Worm (Caenorhabditis elegans) whole organism, L2 larva: ENCODE results near the gene R12B2.3.

Experiments used
- C34F6.9 ChIP-seq: fragments of 150-350 bp; optimal IDR thresholded peaks from 2 replicates; lab custom pipeline; 2014; ENCODE audit warnings: missing biosample characterization, missing genetic modification characterization
- F13H6.1 ChIP-seq: sonication (generic microtip); optimal IDR thresholded peaks from 2 replicates; lab custom pipeline; 2016; ENCODE audit warnings: missing genetic modification characterization, missing compliant biosample characterization
- R02D3.7 ChIP-seq: fragments of 150-350 bp; optimal IDR thresholded peaks from 2 replicates; lab custom pipeline; 2014; ENCODE audit warnings: missing biosample characterization, missing genetic modification characterization
- alr-1 ChIP-seq: fragments of 150-350 bp; optimal IDR thresholded peaks from 2 replicates; lab custom pipeline; 2014; ENCODE audit warnings: missing biosample characterization, missing genetic modification characterization
- ceh-16 ChIP-seq: fragments of 150-350 bp; optimal IDR thresholded peaks from 2 replicates; lab custom pipeline; 2014; ENCODE audit warnings: missing biosample characterization, missing genetic modification characterization
- ceh-82 ChIP-seq: fragments of 150-350 bp; optimal IDR thresholded peaks from 2 replicates; lab custom pipeline; 2014; ENCODE audit warnings: missing biosample characterization, missing genetic modification characterization
- crh-2 ChIP-seq: sonication (generic microtip); optimal IDR thresholded peaks from 2 replicates; lab custom pipeline; 2017; ENCODE audit warnings: missing biosample characterization, missing genetic modification characterization
- egl-27 ChIP-seq: sonication (generic microtip); optimal IDR thresholded peaks from 3 replicates; lab custom pipeline; 2017; ENCODE audit warnings: missing biosample characterization, missing genetic modification reagents, missing genetic modification characterization
- elt-1 ChIP-seq: fragments of 150-350 bp; optimal IDR thresholded peaks from 2 replicates; lab custom pipeline; 2014; ENCODE audit warnings: missing biosample characterization, missing genetic modification characterization
- fos-1 ChIP-seq: fragments of 150-350 bp; optimal IDR thresholded peaks from 2 replicates; lab custom pipeline; 2014; ENCODE audit warnings: missing biosample characterization, missing genetic modification characterization
- lin-39 ChIP-seq: fragments of 150-350 bp; optimal IDR thresholded peaks from 2 replicates; lab custom pipeline; 2014; ENCODE audit warnings: missing biosample characterization, missing genetic modification reagents, missing genetic modification characterization
- lsy-2 ChIP-seq, 2 experiments: fragments of 150-350 bp in 1 of 2; sonication (generic microtip) in 1 of 2; optimal IDR thresholded peaks; 2 replicates each; lab custom pipeline; 2014 to 2017; ENCODE audit warnings: missing biosample characterization in 2 of 2, missing genetic modification characterization in 2 of 2
- mab-5 ChIP-seq: fragments of 150-350 bp; optimal IDR thresholded peaks from 2 replicates; lab custom pipeline; 2014; ENCODE audit warnings: missing biosample characterization, missing genetic modification characterization
- mbf-1 ChIP-seq: sonication (generic microtip); optimal IDR thresholded peaks from 2 replicates; lab custom pipeline; 2017; ENCODE audit warnings: missing biosample characterization, missing genetic modification characterization
- mdl-1 ChIP-seq, 2 experiments: fragments of 150-350 bp in 1 of 2; sonication (generic microtip) in 1 of 2; optimal IDR thresholded peaks; 2 replicates each; lab custom pipeline; 2017; ENCODE audit warnings: missing biosample characterization in 2 of 2, missing genetic modification characterization in 2 of 2
- nhr-11 ChIP-seq: fragments of 150-350 bp; optimal IDR thresholded peaks from 2 replicates; lab custom pipeline; 2014; ENCODE audit warnings: missing biosample characterization, missing genetic modification characterization
- nhr-12 ChIP-seq: fragments of 150-350 bp; optimal IDR thresholded peaks from 2 replicates; lab custom pipeline; 2014; ENCODE audit warnings: missing biosample characterization, missing genetic modification characterization
- nhr-129 ChIP-seq: fragments of 150-350 bp; optimal IDR thresholded peaks from 2 replicates; lab custom pipeline; 2014; ENCODE audit warnings: missing biosample characterization, missing genetic modification characterization
- nhr-21 ChIP-seq: fragments of 150-350 bp; optimal IDR thresholded peaks from 2 replicates; lab custom pipeline; 2014; ENCODE audit warnings: missing biosample characterization, missing genetic modification characterization
- nhr-23 ChIP-seq: fragments of 150-350 bp; optimal IDR thresholded peaks from 2 replicates; lab custom pipeline; 2014; ENCODE audit warnings: missing biosample characterization, missing genetic modification reagents, missing genetic modification characterization
- nhr-237 ChIP-seq: fragments of 150-350 bp; optimal IDR thresholded peaks from 2 replicates; lab custom pipeline; 2014; ENCODE audit warnings: missing biosample characterization, missing genetic modification characterization
- nhr-77 ChIP-seq: fragments of 150-350 bp; optimal IDR thresholded peaks from 2 replicates; lab custom pipeline; 2014; ENCODE audit warnings: missing biosample characterization, missing genetic modification characterization
- peb-1 ChIP-seq: fragments of 150-350 bp; optimal IDR thresholded peaks from 2 replicates; lab custom pipeline; 2014; ENCODE audit warnings: missing biosample characterization, missing genetic modification characterization
- skn-1 ChIP-seq: sonication (generic microtip); optimal IDR thresholded peaks from 2 replicates; lab custom pipeline; 2017; ENCODE audit warnings: missing biosample characterization, missing genetic modification characterization
- sma-3 ChIP-seq: sonication (generic microtip); optimal IDR thresholded peaks from 2 replicates; lab custom pipeline; 2016; ENCODE audit warnings: missing genetic modification reagents, missing genetic modification characterization, missing compliant biosample characterization
- sma-9 ChIP-seq, 2 experiments: fragments of 150-350 bp in 1 of 2; sonication (generic microtip) in 1 of 2; optimal IDR thresholded peaks; 2 replicates each; lab custom pipeline; 2014 to 2016; ENCODE audit warnings: missing genetic modification characterization in 2 of 2, mild to moderate bottlenecking in 1 of 2, missing biosample characterization in 1 of 2, missing compliant biosample characterization in 1 of 2, missing genetic modification reagents in 1 of 2, moderate library complexity in 1 of 2
- unc-55 ChIP-seq: fragments of 150-350 bp; sonication (generic microtip); optimal IDR thresholded peaks from 3 replicates; lab custom pipeline; 2014; ENCODE audit warnings: missing biosample characterization, missing genetic modification reagents, missing genetic modification characterization
- zag-1 ChIP-seq: fragments of 150-350 bp; optimal IDR thresholded peaks from 2 replicates; lab custom pipeline; 2014; ENCODE audit warnings: missing biosample characterization, missing genetic modification characterization
- ztf-11 ChIP-seq: sonication (generic microtip); optimal IDR thresholded peaks from 2 replicates; lab custom pipeline; 2017; ENCODE audit warnings: missing biosample characterization, missing genetic modification characterization
- ztf-4 ChIP-seq: fragments of 150-350 bp; optimal IDR thresholded peaks from 2 replicates; lab custom pipeline; 2014; ENCODE audit warnings: missing biosample characterization, missing genetic modification characterization

Gene R12B2.3

ce11 chrIII:5824450-5824972 is 19.1 kb downstream of the R12B2.3 start:
- TF ChIP-seq fos-1 (tag; lab: Kevin White, UChicago) (no peak), alr-1 (tag; lab: Kevin White, UChicago) (no peak), elt-1 (no peak), mab-5 (tag; lab: Kevin White, UChicago) (no peak), crh-2 (peak; percentile 4), zag-1 (peak; percentile 18), sma-3 (GFP tag; lab: Kevin White, UChicago) (no peak), ceh-82 (tag; lab: Kevin White, UChicago) (no peak), nhr-23 (tag; lab: Kevin White, UChicago) (no peak), mbf-1 (tag; lab: Kevin White, UChicago) (no peak), unc-55 (GFP tag; lab: Kevin White, UChicago) (peak; percentile 3), egl-27 (tag; lab: Kevin White, UChicago) (no peak), ztf-4 (tag; lab: Kevin White, UChicago) (no peak), peb-1 (tag; lab: Kevin White, UChicago) (no peak), R02D3.7 (tag; lab: Kevin White, UChicago) (no peak)

- TF ChIP-seq nhr-12 (tag; lab: Kevin White, UChicago) (no peak), F13H6.1 (tag; lab: Kevin White, UChicago) (peak; percentile 48), C34F6.9 (tag; lab: Kevin White, UChicago) (peak; percentile 15), peb-1 (tag; lab: Kevin White, UChicago) (no peak), zag-1 (peak; percentile 3), mdl-1 (tag; optimal IDR thresholded peaks at IDR 0.05; lab: Kevin White, UChicago) (no peak)
- TF ChIP-seq, all 48 proteins: peak for 3
These were observed 21.6 kb downstream of the R12B2.3 start for ce11 chrIII:5826895-5827437.

- TF ChIP-seq sma-9 (GFP tag; optimal IDR thresholded peaks at IDR 0.05; lab: Kevin White, UChicago) (no peak), sma-9 (tag; optimal IDR thresholded peaks at IDR 0.05; lab: Kevin White, UChicago) (no peak), lsy-2 (tag; optimal IDR thresholded peaks at IDR 0.05; lab: Kevin White, UChicago) (no peak), ztf-11 (no peak), skn-1 (tag; lab: Kevin White, UChicago) (no peak), fos-1 (tag; lab: Kevin White, UChicago) (no peak)
These were observed 22.7 kb downstream of the R12B2.3 start for ce11 chrIII:5828065-5828464.

ce11 chrIII:5832442-5832841 is 27.1 kb downstream of the R12B2.3 start:
- no peak for TF ChIP-seq ztf-11
- no peak for TF ChIP-seq egl-27 (tag; lab: Kevin White, UChicago)
- TF ChIP-seq alr-1 (tag; lab: Kevin White, UChicago) = no peak
- TF ChIP-seq nhr-77 (tag; lab: Kevin White, UChicago) = no peak
- no peak for TF ChIP-seq nhr-23 (tag; lab: Kevin White, UChicago)
- TF ChIP-seq crh-2 = no peak
- TF ChIP-seq nhr-11 (tag; lab: Kevin White, UChicago) = no peak
- no peak for TF ChIP-seq nhr-12 (tag; lab: Kevin White, UChicago)
- no peak for TF ChIP-seq mab-5 (tag; lab: Kevin White, UChicago)
- TF ChIP-seq fos-1 (tag; lab: Kevin White, UChicago) = no peak
- no peak for TF ChIP-seq ceh-16 (tag; lab: Kevin White, UChicago)

ce11 chrIII:5833376-5833775 is 28.0 kb downstream of the R12B2.3 start, which contains the start of the genes R12B2.13 and mdt-15:
Gene R12B2.13, minus strand, starts transcription at chrIII:5833476.
Gene mdt-15, minus strand, starts transcription at chrIII:5833751.
- TF ChIP-seq F13H6.1 (tag; lab: Kevin White, UChicago) (no peak), lin-39 (tag; lab: Kevin White, UChicago) (no peak), egl-27 (tag; lab: Kevin White, UChicago) (no peak), nhr-77 (tag; lab: Kevin White, UChicago) (no peak), R02D3.7 (tag; lab: Kevin White, UChicago) (no peak), nhr-129 (no peak), skn-1 (tag; lab: Kevin White, UChicago) (no peak), crh-2 (no peak), nhr-21 (tag; lab: Kevin White, UChicago) (no peak), lsy-2 (tag; optimal IDR thresholded peaks at IDR 0.05; lab: Kevin White, UChicago) (no peak), nhr-12 (tag; lab: Kevin White, UChicago) (no peak)

- TF ChIP-seq nhr-237 (tag; lab: Kevin White, UChicago) = no peak
These were observed 28.7 kb downstream of the R12B2.3 start, which contains the start of gene R12B2.6 for ce11 chrIII:5834053-5834452. Gene R12B2.6, minus strand, starts transcription at chrIII:5834153.
